Worm (Caenorhabditis elegans) whole organism, L1 larva: Measurements from ENCODE around the gene col-44.

Experiments used
- C16A3.4 ChIP-seq: fragments of 150-350 bp; optimal IDR thresholded peaks from 2 replicates; lab custom pipeline; 2014; ENCODE audit warnings: missing biosample characterization, missing genetic modification characterization
- blmp-1 ChIP-seq: fragments of 150-350 bp; optimal IDR thresholded peaks from 2 replicates; lab custom pipeline; 2014; ENCODE audit warnings: missing biosample characterization, missing genetic modification characterization
- ceh-63 ChIP-seq: fragments of 200-800 bp; sonication (Bioruptor generic); optimal IDR thresholded peaks from 2 replicates; lab custom pipeline; 2018; ENCODE audit warnings: mild to moderate bottlenecking, missing genetic modification characterization, missing compliant biosample characterization
- ceh-90 ChIP-seq: sonication (generic microtip); optimal IDR thresholded peaks from 2 replicates; lab custom pipeline; 2016; ENCODE audit warnings: missing genetic modification characterization, missing compliant biosample characterization
- dsc-1 ChIP-seq: sonication (generic microtip); optimal IDR thresholded peaks from 2 replicates; lab custom pipeline; 2016; ENCODE audit warnings: mild to moderate bottlenecking, missing genetic modification characterization, missing compliant biosample characterization
- efl-1 ChIP-seq, 4 experiments: fragments of 150-350 bp; optimal IDR thresholded peaks in 3 of 4; peaks in 1 of 4; 1 replicate in 1 of 4; 2 replicates in 3 of 4; lab custom pipeline; 2014; ENCODE audit warnings: missing biosample characterization in 2 of 4, missing genetic modification characterization in 2 of 4, missing genetic modification reagents in 2 of 4
- efl-3 ChIP-seq: fragments of 200-800 bp; sonication (Bioruptor generic); optimal IDR thresholded peaks from 2 replicates; lab custom pipeline; 2018; ENCODE audit warnings: mild to moderate bottlenecking, missing genetic modification characterization, missing compliant biosample characterization
- egl-13 ChIP-seq: sonication (generic microtip); optimal IDR thresholded peaks from 2 replicates; lab custom pipeline; 2016; ENCODE audit warnings: missing genotype, missing genetic modification reagents, missing genetic modification characterization, missing compliant biosample characterization
- ets-5 ChIP-seq: fragments of 200-800 bp; sonication (Bioruptor generic); IDR thresholded peaks from 2 replicates; pipeline ENCODE4 v1.3.6; 2022; ENCODE audit warnings: missing genetic modification characterization, missing compliant biosample characterization
- fkh-8 ChIP-seq: sonication (generic microtip); optimal IDR thresholded peaks from 2 replicates; lab custom pipeline; 2016; ENCODE audit warnings: mild to moderate bottlenecking, missing genetic modification characterization, missing compliant biosample characterization
- grh-1 ChIP-seq: fragments of 200-800 bp; sonication (Bioruptor generic); IDR thresholded peaks from 2 replicates; pipeline ENCODE4 v1.3.6; 2022; ENCODE audit warnings: missing genetic modification reagents, missing genetic modification characterization, missing compliant biosample characterization
- hlh-17 ChIP-seq: fragments of 200-800 bp; sonication (Bioruptor generic); optimal IDR thresholded peaks from 2 replicates; lab custom pipeline; 2018; ENCODE audit warnings: missing genetic modification characterization, mild to moderate bottlenecking, missing compliant biosample characterization, moderate library complexity, borderline replicate concordance
- hpl-2 ChIP-seq: fragments of 150-350 bp; optimal IDR thresholded peaks from 2 replicates; lab custom pipeline; 2014; ENCODE audit warnings: missing biosample characterization, missing genetic modification reagents, missing genetic modification characterization
- irx-1 ChIP-seq: sonication (generic microtip); optimal IDR thresholded peaks from 2 replicates; lab custom pipeline; 2016; ENCODE audit warnings: missing genetic modification characterization, missing compliant biosample characterization
- lin-14 ChIP-seq: fragments of 200-800 bp; sonication (Bioruptor generic); optimal IDR thresholded peaks from 2 replicates; lab custom pipeline; 2018; ENCODE audit warnings: mild to moderate bottlenecking, missing genetic modification characterization, moderate library complexity, missing compliant biosample characterization
- lin-35 ChIP-seq, 2 experiments: fragments of 150-350 bp; optimal IDR thresholded peaks; 2 replicates each; lab custom pipeline; 2014; ENCODE audit warnings: missing biosample characterization in 2 of 2, missing genetic modification characterization in 2 of 2, missing genetic modification reagents in 2 of 2
- mab-9 ChIP-seq: fragments of 200-800 bp; sonication (Bioruptor generic); IDR thresholded peaks from 2 replicates; pipeline ENCODE4 v1.3.6; 2022; ENCODE audit warnings: missing genetic modification reagents, missing genetic modification characterization, missing compliant biosample characterization
- mef-2 ChIP-seq: fragments of 150-350 bp; optimal IDR thresholded peaks from 2 replicates; lab custom pipeline; 2014; ENCODE audit warnings: missing biosample characterization, missing genetic modification characterization
- nhr-12 ChIP-seq: sonication (generic microtip); optimal IDR thresholded peaks from 2 replicates; lab custom pipeline; 2017; ENCODE audit warnings: missing biosample characterization, missing genetic modification characterization
- nhr-20 ChIP-seq: sonication (generic microtip); optimal IDR thresholded peaks from 2 replicates; lab custom pipeline; 2016; ENCODE audit warnings: mild to moderate bottlenecking, missing genetic modification characterization, missing compliant biosample characterization
- nhr-28 ChIP-seq: fragments of 150-350 bp; optimal IDR thresholded peaks from 2 replicates; lab custom pipeline; 2014; ENCODE audit warnings: missing biosample characterization, missing genetic modification characterization
- nhr-47 ChIP-seq: sonication (generic microtip); optimal IDR thresholded peaks from 2 replicates; lab custom pipeline; 2016; ENCODE audit warnings: mild to moderate bottlenecking, missing genetic modification characterization, moderate library complexity, missing compliant biosample characterization
- nhr-77 ChIP-seq: fragments of 150-350 bp; optimal IDR thresholded peaks from 2 replicates; lab custom pipeline; 2014; ENCODE audit warnings: missing biosample characterization, missing genetic modification characterization
- nhr-84 ChIP-seq: sonication (generic microtip); optimal IDR thresholded peaks from 2 replicates; lab custom pipeline; 2017; ENCODE audit warnings: missing biosample characterization, missing genetic modification characterization
- nhr-85 ChIP-seq: sonication (generic microtip); peaks from one replicate; lab custom pipeline; 2016; ENCODE audit warnings: missing genetic modification characterization, inconsistent platforms, missing compliant biosample characterization
- nhr-90 ChIP-seq: sonication (generic microtip); optimal IDR thresholded peaks from 2 replicates; lab custom pipeline; 2016; ENCODE audit warnings: mild to moderate bottlenecking, missing genetic modification characterization, missing compliant biosample characterization; ENCODE audit not compliant: poor library complexity
- pax-3 ChIP-seq: fragments of 200-800 bp; sonication (Bioruptor generic); optimal IDR thresholded peaks from 2 replicates; lab custom pipeline; 2018; ENCODE audit warnings: mild to moderate bottlenecking, missing genetic modification characterization, moderate library complexity, missing compliant biosample characterization
- sox-4 ChIP-seq: sonication (generic microtip); optimal IDR thresholded peaks from 2 replicates; lab custom pipeline; 2016; ENCODE audit warnings: missing genetic modification characterization, missing compliant biosample characterization
- sup-37 ChIP-seq: fragments of 200-800 bp; sonication (Bioruptor generic); optimal IDR thresholded peaks from 2 replicates; lab custom pipeline; 2018; ENCODE audit warnings: mild to moderate bottlenecking, missing genetic modification characterization, missing compliant biosample characterization
- tbx-2 ChIP-seq: sonication (generic microtip); optimal IDR thresholded peaks from 2 replicates; lab custom pipeline; 2016; ENCODE audit warnings: missing genetic modification characterization, missing compliant biosample characterization
- tlp-1 ChIP-seq: fragments of 150-350 bp; optimal IDR thresholded peaks from 2 replicates; lab custom pipeline; 2014; ENCODE audit warnings: missing biosample characterization, missing genetic modification characterization
- unc-130 ChIP-seq: fragments of 150-350 bp; optimal IDR thresholded peaks from 2 replicates; lab custom pipeline; 2017; ENCODE audit warnings: missing biosample characterization, missing genetic modification characterization, inconsistent platforms
- unc-30 ChIP-seq: sonication (generic microtip); optimal IDR thresholded peaks from 2 replicates; lab custom pipeline; 2017; ENCODE audit warnings: missing biosample characterization, missing genetic modification characterization
- unc-62 ChIP-seq: fragments of 150-350 bp; optimal IDR thresholded peaks from 2 replicates; lab custom pipeline; 2014; ENCODE audit warnings: missing biosample characterization, missing genetic modification reagents, missing genetic modification characterization
- unc-86 ChIP-seq: sonication (generic microtip); optimal IDR thresholded peaks from 2 replicates; lab custom pipeline; 2016; ENCODE audit warnings: missing genetic modification characterization, missing compliant biosample characterization
- zip-4 ChIP-seq: fragments of 200-800 bp; sonication (Bioruptor generic); optimal IDR thresholded peaks from 2 replicates; lab custom pipeline; 2018; ENCODE audit warnings: mild to moderate bottlenecking, missing genetic modification characterization, moderate library complexity, missing compliant biosample characterization

Gene col-44

DNA sequence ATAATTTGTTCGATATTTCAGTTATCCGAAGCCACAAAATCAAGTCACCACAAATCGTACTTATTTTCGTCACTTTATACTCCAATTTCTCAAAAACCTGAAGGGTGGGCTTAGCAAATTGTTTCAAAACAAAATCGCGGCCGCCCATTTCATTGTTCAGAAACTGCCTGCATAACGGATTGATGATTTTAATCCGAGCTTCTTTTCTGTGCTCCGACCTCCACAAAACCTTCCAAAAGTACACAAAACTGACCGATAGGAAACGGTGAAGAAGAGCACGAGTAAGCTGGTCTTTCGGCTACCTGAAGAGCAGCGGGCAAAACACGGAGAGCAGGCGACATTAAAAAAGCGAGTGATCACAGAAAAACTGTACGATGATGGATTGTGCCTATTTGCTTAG, 24.8 kb upstream of the col-44 start, which contains the start of gene R01E6.2:
Gene R01E6.2, minus strand, starts transcription at position 101 of the 400 bp plus-strand sequence.
- TF ChIP-seq efl-1 (optimal IDR thresholded peaks at IDR 0.05; lab: Kevin White, UChicago): no peak
- peak in 1 of 2 experiments; percentile 37 for TF ChIP-seq efl-1 (GFP tag; optimal IDR thresholded peaks at IDR 0.05 in 1 of 2; lab: Kevin White, UChicago)
- TF ChIP-seq ceh-90 (tag; lab: Kevin White, UChicago): no peak
- no peak for TF ChIP-seq efl-3 (GFP tag; lab: Kevin White, UChicago)
- no peak for TF ChIP-seq ets-5 (GFP tag; lab: Robert Waterston, UW)
- no peak for TF ChIP-seq tlp-1 (tag; lab: Kevin White, UChicago)
- TF ChIP-seq hpl-2 (GFP tag; lab: Kevin White, UChicago): no peak
- no peak for TF ChIP-seq grh-1 (GFP tag; lab: Robert Waterston, UW)

DNA sequence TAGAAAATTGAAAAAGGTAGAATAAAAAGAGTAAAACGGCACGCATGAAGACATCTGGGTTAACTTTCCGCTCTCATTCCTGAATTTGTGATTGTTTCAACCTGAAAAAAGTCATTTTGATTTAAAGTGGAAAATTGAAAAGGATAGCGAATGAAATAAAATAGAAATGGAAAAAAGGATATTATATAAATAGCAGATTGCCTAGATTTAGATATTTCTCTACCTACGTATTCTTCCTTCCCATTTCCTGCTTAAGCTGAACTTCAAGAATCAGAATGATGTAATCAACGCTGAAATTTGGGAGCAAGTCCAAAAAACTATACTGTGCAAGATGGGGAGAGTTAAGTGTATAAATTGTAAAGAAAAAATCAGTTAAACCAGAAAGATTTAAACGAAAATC, 21.4 kb upstream of the col-44 start, which contains the start of gene R01E6.7:
Gene R01E6.7, minus strand, starts transcription at position 101 of the 400 bp plus-strand sequence.
- TF ChIP-seq unc-62 (GFP tag; lab: Kevin White, UChicago) (no peak), hlh-17 (GFP tag; lab: Kevin White, UChicago) (no peak), lin-35 (GFP tag; optimal IDR thresholded peaks at IDR 0.05; lab: Kevin White, UChicago) (no peak)

DNA sequence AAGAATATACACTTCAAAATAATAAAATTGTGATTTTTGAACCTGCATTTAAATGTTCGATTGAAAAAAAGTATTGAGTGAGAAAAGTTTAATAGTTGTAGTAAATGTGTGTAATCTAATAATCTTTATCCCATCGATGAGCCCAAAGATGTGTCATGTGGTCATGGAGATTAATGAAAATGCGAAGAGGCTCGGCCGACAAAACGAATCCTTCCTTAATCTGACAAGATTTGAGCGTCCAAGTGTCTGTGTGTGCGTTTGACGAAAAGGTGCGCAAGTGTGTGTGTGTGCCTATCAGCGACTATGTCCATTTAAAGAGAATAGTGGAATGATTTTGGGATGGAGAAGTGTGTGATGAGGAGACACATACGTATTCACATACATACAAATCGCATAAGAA, 17.2 kb upstream of the col-44 start:
- no peak for TF ChIP-seq nhr-84 (tag; lab: Kevin White, UChicago)
- TF ChIP-seq mab-9 (GFP tag; lab: Robert Waterston, UW): no peak
- no peak for TF ChIP-seq unc-86 (tag; lab: Kevin White, UChicago)
- TF ChIP-seq sup-37 (GFP tag; lab: Kevin White, UChicago): no peak
- peak; percentile 92 for TF ChIP-seq dsc-1 (tag; lab: Kevin White, UChicago)
- no peak for TF ChIP-seq nhr-12
- TF ChIP-seq blmp-1: no peak
- peak; percentile 6 for TF ChIP-seq nhr-47 (tag; lab: Kevin White, UChicago)
- TF ChIP-seq unc-62 (GFP tag; lab: Kevin White, UChicago): no peak
- no peak for TF ChIP-seq irx-1 (tag; lab: Kevin White, UChicago)
- TF ChIP-seq nhr-77 (tag; lab: Kevin White, UChicago): no peak
- TF ChIP-seq mef-2 (tag; lab: Kevin White, UChicago): no peak
- TF ChIP-seq unc-130 (tag; lab: Kevin White, UChicago): no peak
- no peak for TF ChIP-seq unc-30 (tag; lab: Kevin White, UChicago)
- no peak for TF ChIP-seq lin-14
- no peak for TF ChIP-seq ceh-90 (tag; lab: Kevin White, UChicago)
- TF ChIP-seq ceh-63: no peak
- TF ChIP-seq zip-4 (GFP tag; lab: Kevin White, UChicago): no peak
- TF ChIP-seq nhr-90: no peak
- TF ChIP-seq nhr-20: no peak
- peak; percentile 6 for TF ChIP-seq fkh-8 (tag; lab: Kevin White, UChicago)
- TF ChIP-seq nhr-28 (tag; lab: Kevin White, UChicago): no peak
- TF ChIP-seq sox-4 (tag; lab: Kevin White, UChicago): peak; percentile 28
- no peak for TF ChIP-seq C16A3.4 (tag; lab: Kevin White, UChicago)
- TF ChIP-seq egl-13: peak; percentile 17
- peak; percentile 34 for TF ChIP-seq pax-3

DNA sequence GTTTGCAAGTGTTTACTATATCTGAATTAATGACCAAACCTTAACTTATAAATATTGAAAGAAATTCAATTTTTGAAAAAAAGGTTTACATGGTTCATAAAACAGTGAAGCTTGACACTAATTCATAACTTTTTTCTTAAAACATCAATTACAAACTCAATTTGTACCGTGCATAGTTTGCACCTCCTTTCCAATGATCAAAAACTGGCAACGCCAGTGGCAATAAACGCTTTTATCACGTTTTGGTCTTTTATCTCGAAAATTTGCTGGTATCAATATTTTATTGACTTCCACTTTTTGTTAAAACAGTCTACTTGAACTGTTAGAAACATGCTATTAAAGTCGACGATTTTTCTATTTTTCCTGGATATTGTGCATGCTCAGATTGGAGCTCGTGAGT, 12.8 kb upstream of the col-44 start, which contains the start of gene F54B11.11:
Gene F54B11.11, plus strand, starts transcription at position 301 of the 400 bp plus-strand sequence.
- TF ChIP-seq tbx-2 (tag; lab: Kevin White, UChicago): no peak
- TF ChIP-seq nhr-85 (tag; lab: Kevin White, UChicago): peak; percentile 33
- no peak for TF ChIP-seq ets-5 (GFP tag; lab: Robert Waterston, UW)
- TF ChIP-seq, all 84 proteins: peak for 1
